Worm (Caenorhabditis elegans): ENCODE results near the gene ceh-99.
A peak's percentile ranks its signal among the peaks of the same experiment; 100 is the strongest.

Gene ceh-99

DNA sequence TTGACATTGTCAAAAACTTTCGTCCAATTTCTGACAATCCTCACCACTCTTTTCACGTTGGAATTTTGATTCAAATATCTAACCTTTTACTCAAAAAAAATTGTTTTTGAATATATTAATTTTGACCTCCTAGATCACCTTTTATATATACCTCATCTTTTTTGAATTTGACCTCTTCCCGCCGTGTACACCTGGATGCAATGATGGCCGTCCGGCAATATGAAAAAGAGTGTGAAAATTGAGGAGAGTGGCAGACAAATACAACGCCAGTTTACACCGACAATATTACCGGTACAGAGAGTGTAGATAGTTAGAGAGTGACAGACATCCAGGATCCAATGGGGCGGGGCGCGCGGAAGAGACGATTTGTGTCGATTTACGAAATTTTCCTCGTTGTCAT, at the start of gene ceh-99:
TSS of gene ceh-99 (plus strand) at position 366 of the 400 bp plus-strand sequence.
- TF ChIP-seq unc-30 (tag; optimal IDR thresholded peaks at IDR 0.05) (no peak), sox-4 (tag; optimal IDR thresholded peaks at IDR 0.05) (no peak), sptf-1 (tag; optimal IDR thresholded peaks at IDR 0.05) (no peak), nhr-28 (tag; optimal IDR thresholded peaks at IDR 0.05) (no peak), mdl-1 (tag; optimal IDR thresholded peaks at IDR 0.05) (no peak), efl-3 (GFP tag; optimal IDR thresholded peaks at IDR 0.05) (no peak), egl-27 (tag; optimal IDR thresholded peaks at IDR 0.05) (no peak), fos-1 (tag; optimal IDR thresholded peaks at IDR 0.05) (no peak), nhr-19 (GFP tag; conservative IDR thresholded peaks at IDR 0.05) (no peak), mab-9 (GFP tag; IDR thresholded peaks at IDR 0.05) (no peak), ceh-90 (tag; optimal IDR thresholded peaks at IDR 0.05) (no peak), nhr-85 (tag) (no peak)

DNA sequence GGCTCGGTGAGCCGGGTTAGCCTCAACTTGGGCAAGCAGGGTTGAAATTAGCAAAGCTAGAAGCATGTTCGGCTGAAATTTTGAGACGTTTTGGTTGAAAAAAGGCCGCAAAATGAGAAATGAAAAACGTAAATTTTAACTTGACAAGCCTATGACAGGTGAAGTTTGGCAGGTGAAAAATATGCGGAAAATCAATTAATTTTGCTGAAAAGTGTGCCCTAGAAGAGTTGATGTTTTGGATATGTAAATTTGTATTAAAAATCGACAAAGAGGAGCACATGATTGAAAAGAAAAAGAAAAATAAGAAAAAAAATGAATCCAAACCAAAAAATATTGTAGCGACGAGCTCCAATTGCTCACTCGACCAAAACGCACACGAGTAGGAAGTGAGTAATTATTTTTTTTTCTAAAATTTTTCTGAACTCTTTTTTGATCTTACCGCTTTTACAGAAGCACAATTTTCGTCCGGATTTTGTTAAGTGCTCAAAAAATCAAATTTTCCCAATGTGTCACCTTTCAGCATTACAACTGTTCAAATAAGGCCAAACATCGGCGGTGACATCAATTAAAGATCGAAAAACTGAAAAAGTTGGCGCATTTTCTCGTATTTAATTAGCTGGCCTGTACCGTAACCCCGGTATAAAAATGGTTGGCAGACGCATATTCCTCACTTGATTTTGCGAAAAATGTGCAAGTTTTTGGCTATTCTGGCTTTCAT, 48.5 kb upstream of the ceh-99 start, which contains the start of the genes F15A4.5 and phat-8:
TSS of gene F15A4.5 (minus strand) at position 101 of the 718 bp plus-strand sequence.
TSS of gene phat-8 (plus strand) at position 668 of the 718 bp plus-strand sequence.
- no peak for TF ChIP-seq efl-1 (optimal IDR thresholded peaks at IDR 0.05)
- peak in 1 of 2 experiments; percentile 58 for TF ChIP-seq efl-1 (GFP tag; optimal IDR thresholded peaks at IDR 0.05 in 1 of 2)
- no peak for TF ChIP-seq ces-1 (GFP tag; optimal IDR thresholded peaks at IDR 0.05)

DNA sequence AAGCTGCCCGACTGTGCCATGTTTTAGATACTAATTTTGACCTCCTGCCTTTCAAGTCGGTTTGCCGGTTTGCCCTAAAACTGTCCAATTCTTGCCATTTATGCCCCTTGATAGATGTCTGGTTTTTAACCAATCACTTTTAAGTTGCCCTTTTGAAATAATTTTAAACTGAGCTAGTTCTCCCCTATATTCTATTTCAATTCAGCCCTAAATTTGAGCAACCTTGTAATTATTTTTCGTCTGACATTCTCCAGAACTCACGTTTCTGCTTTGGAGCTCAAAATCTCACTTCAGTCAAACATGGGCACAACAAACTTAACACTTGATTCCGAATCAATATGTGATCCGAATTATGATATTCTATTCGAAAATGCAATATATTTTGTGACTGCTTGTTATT, 46.4 kb upstream of the ceh-99 start, which contains the start of gene srg-17:
TSS of gene srg-17 (plus strand) at position 301 of the 400 bp plus-strand sequence.
- no peak for TF ChIP-seq zip-4 (GFP tag; optimal IDR thresholded peaks at IDR 0.05)
- no peak for TF ChIP-seq sox-4 (tag; optimal IDR thresholded peaks at IDR 0.05)
- TF ChIP-seq efl-1 (optimal IDR thresholded peaks at IDR 0.05), result no peak
- TF ChIP-seq efl-1 (GFP tag; optimal IDR thresholded peaks at IDR 0.05 in 1 of 2), result peak in 1 of 2 experiments; percentile 48
- TF ChIP-seq lin-13 (GFP tag; optimal IDR thresholded peaks at IDR 0.05), result no peak

DNA sequence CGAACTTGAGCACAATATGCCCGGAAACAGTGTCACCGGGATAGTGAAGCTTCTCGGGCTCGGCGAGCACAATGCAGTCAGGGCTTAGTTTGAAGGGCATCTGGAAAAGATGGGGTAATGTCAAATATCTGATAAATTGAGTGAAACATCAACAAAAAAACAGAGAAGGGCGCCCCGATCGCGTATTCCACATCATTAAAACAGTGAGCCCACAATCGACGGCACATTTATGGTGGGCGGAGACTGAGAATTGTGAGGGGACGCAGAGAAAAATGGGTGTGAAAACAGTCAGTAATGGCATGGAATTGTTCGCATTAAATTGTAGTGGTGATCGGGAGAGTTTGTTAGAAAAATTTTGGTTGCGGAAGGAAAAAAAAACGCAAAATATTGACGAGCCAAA, 39.0 kb upstream of the ceh-99 start, which contains the start of gene arrd-9:
TSS of gene arrd-9 (minus strand) at position 101 of the 400 bp plus-strand sequence.
- no peak for TF ChIP-seq unc-86 (tag; optimal IDR thresholded peaks at IDR 0.05)
- TF ChIP-seq nhr-20 (tag; optimal IDR thresholded peaks at IDR 0.05), result no peak

DNA sequence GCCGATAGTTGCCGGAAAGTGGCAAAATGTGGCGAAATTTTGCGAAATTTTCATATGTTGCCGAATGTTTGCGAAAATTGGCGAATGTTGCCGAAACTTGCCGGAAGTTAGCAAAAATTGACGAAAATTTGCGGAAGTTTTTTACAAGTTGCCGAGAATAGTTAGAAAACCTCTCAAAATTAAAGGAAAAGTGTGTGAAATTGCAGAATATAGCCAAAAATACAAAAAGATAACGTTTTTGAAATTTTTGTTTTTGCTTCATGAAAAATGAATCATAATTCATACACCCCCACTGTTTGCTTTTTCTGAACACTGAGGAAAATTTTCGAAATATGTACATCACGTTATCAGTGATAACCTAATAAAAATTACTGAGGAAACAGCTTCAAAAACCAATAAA, 38.1 kb upstream of the ceh-99 start:
- no peak for TF ChIP-seq efl-1 (optimal IDR thresholded peaks at IDR 0.05)
- TF ChIP-seq efl-1 (GFP tag; optimal IDR thresholded peaks at IDR 0.05 in 1 of 2), result peak in 1 of 2 experiments; percentile 91
- TF ChIP-seq elt-3 (tag; optimal IDR thresholded peaks at IDR 0.05), result no peak

DNA sequence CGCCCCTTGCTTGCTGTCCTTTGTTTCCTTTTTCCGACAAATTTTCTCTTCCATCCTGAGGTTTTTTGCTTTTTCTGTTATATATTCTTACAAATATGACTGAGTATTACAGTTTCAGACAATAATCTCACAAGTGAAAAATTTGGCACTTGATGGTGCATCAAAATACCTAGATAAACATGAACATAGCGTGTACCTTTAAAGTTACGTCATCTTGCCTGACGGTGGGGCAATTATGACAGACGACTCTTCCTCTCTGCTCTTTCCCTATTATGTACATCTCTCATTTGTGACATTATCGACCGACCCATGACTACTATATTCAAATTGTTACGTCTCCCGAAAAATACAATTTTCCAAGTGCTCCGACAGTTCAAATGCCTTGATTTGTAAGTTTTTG, 37.2 kb upstream of the ceh-99 start, which contains the start of gene fbxb-102:
TSS of gene fbxb-102 (plus strand) at position 301 of the 400 bp plus-strand sequence.
- no peak for TF ChIP-seq ceh-63 (GFP tag; optimal IDR thresholded peaks at IDR 0.05)
- TF ChIP-seq unc-86 (tag; optimal IDR thresholded peaks at IDR 0.05), result no peak
- TF ChIP-seq ceh-88 (GFP tag; IDR thresholded peaks at IDR 0.05), result no peak

DNA sequence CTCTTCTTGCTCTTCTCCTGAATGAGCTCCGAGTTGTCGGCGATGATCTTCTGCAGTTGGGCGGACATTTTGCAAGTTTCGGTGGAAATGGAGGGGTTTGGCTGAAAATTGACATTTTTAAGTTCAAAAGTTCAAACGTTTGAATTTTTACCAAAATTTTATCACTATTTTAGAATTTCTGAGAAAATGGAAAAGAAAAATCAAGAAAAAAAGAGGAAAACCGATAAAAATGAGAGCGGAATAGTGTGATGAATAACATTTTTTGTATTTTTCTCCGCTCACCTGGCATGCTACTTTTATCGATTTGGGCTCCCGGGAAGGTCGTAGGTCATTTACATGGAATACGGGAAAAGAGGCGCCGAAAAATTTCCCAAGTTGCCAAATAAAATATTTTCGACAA, 34.7 kb upstream of the ceh-99 start, which contains the start of gene F15A4.10:
TSS of gene F15A4.10 (minus strand) at position 101 of the 400 bp plus-strand sequence.
- TF ChIP-seq ztf-4 (tag; optimal IDR thresholded peaks at IDR 0.05) (no peak), nhr-47 (tag; optimal IDR thresholded peaks at IDR 0.05) (no peak), irx-1 (tag; optimal IDR thresholded peaks at IDR 0.05) (no peak), fos-1 (tag; optimal IDR thresholded peaks at IDR 0.05) (no peak), pax-3 (tag; optimal IDR thresholded peaks at IDR 0.05) (no peak), swsn-7 (tag; optimal IDR thresholded peaks at IDR 0.05) (no peak), nhr-85 (tag) (peak; percentile 29)

Data from whole organism, L1 larva.